Fruit fly (Drosophila melanogaster) whole organism: ENCODE measurements around the gene HDAC4.

Source experiments
- CG8478 ChIP-seq: fragments of >200 bp; optimal IDR thresholded peaks from 2 replicates; lab custom pipeline; 2018; ENCODE audit warnings: inconsistent platforms
- Dll ChIP-seq: fragments of >200 bp; optimal IDR thresholded peaks from 2 replicates; lab custom pipeline; 2017
- EcR ChIP-seq, 2 experiments: fragments of >200 bp; optimal IDR thresholded peaks; 2 replicates each; lab custom pipeline; 2017; ENCODE audit warnings: missing biosample characterization in 2 of 2, missing genetic modification characterization in 2 of 2, missing genetic modification reagents in 2 of 2
- pan ChIP-seq: fragments of >200 bp; optimal IDR thresholded peaks from 2 replicates; lab custom pipeline; 2017
- psq ChIP-seq: fragments of >200 bp; optimal IDR thresholded peaks from 2 replicates; lab custom pipeline; 2017
- usp ChIP-seq: fragments of >200 bp; optimal IDR thresholded peaks from 2 replicates; lab custom pipeline; 2017; ENCODE audit warnings: missing biosample characterization, missing genetic modification characterization, mixed read lengths

Gene HDAC4

DNA sequence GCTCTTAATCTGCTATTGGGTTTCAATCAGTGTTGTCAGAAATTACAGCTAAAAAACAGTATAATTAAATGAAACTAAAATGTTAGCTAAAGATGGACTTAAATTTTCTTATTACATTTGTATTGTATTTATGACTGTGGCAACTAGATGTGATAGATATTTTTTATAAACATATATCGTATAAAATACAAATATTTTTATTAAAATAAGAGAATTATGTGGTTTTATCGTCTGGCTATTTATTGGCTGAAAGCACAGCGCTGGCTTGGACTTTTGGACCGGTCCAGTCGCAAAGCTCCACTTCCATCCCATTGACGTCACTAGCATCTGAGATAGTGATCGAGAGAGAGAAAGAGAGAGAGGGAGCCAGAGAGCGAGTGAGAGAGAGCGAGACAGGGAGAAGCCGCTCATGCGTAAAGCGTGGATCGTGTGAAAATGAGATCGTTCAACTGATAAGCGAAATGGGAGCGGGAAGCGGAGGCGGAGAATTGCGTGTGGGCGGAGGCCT lies 34.0 kb upstream of the HDAC4 start:
- TF ChIP-seq Dll (lab: Kevin White, UChicago) (peak; percentile 65), EcR (GFP tag; optimal IDR thresholded peaks at IDR 0.05; lab: Kevin White, UChicago) (no peak)

DNA sequence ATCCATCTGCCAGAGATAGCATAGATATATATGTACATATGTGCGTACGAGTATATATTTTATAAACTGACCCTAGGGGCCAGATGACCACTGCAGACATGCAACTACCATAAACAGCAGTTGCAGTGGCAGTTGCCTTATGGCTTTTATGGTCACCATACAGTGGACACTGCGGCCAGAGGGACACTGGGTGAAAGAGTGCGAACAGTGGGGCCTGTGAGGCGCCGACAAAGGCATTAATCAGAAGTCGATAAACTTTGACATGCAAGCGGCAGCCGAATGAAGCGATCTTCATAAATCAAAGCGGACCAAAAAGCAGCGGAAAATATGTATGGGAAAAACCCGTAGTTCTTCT lies 30.0 kb upstream of the HDAC4 start:
- no peak for TF ChIP-seq CG8478
- no peak for TF ChIP-seq usp (GFP tag; lab: Kevin White, UChicago)
- no peak for TF ChIP-seq pan (lab: Kevin White, UChicago)
- no peak for TF ChIP-seq Dll (lab: Kevin White, UChicago)
- TF ChIP-seq EcR (GFP tag; optimal IDR thresholded peaks at IDR 0.05; lab: Kevin White, UChicago), result no peak
- TF ChIP-seq psq (lab: Kevin White, UChicago), result no peak

DNA sequence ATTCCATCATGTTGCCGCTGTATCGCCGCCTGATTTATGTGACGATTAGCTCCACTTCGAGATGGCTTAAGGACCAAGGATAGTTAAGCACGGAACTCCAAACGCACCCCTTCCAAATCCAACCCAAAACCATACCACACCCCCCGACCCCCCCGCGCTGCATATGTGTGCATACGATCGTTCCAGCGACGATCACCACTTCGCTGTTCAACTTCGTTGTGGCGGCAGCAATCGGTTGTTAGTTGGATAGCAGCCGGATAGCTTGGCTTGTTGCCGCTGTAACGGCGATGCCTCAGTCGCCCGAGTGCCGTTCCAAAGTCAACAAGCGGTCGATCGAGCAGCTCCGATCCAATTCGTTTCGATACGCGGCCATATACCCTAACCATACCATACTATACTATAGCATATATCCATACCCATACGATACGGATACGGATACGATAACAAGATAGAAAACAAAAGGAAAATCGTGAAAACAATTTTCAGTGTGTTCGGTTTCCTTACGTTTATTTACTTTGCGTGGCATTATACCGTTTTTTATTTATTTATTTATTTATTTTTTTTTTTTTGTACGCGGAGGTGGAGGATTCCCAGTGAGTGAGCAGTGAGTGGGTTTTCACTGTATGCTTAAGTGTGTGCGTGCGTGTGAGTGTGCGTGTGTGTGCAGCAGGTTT lies 29.5 kb upstream of the HDAC4 start:
- no peak for TF ChIP-seq usp (GFP tag; lab: Kevin White, UChicago)
- TF ChIP-seq psq (lab: Kevin White, UChicago), result no peak
- no peak for TF ChIP-seq pan (lab: Kevin White, UChicago)
- no peak for TF ChIP-seq CG8478
- TF ChIP-seq Dll (lab: Kevin White, UChicago), result no peak
- no peak for TF ChIP-seq EcR (GFP tag; optimal IDR thresholded peaks at IDR 0.05; lab: Kevin White, UChicago)

DNA sequence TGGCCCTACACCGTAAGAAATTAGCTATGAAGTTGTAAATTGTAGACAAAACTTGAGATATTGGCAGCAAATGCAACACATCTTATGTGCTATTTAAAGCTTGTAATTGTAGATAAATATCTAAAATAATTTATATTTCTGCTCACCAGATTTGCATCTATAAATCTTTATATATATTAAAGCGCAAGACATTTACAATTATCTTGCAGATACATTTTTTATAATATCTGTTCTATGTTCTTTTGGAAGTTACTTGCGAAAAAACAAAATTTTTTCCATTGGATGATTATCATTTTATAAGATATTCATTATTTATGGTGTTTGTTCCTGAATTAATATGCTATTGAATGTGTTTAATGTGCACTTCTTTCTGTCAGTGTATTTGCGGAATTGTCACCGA lies 28.9 kb upstream of the HDAC4 start:
- TF ChIP-seq pan (lab: Kevin White, UChicago) (no peak), usp (GFP tag; lab: Kevin White, UChicago) (no peak)

DNA sequence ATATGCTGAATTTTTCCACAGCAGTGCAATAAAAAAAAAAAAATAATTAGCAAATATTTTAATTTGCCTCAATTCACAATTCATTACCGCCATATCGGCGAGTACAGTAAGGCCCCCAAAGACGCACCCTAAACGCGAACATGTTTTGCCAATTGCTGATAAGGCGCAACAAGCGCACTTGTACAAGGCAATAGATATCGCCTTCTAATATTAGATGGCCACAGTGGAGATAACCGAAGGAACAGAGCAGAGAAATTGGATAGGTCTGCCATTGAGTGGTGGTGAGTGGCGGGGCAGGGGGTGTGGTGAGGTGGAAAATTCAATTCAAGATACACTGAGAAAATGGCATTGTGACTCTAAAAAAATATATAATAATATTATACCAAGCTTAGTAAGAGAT lies 27.7 kb upstream of the HDAC4 start:
- TF ChIP-seq psq (lab: Kevin White, UChicago) (no peak), usp (GFP tag; lab: Kevin White, UChicago) (no peak), Dll (lab: Kevin White, UChicago) (no peak), CG8478 (no peak), EcR (GFP tag; optimal IDR thresholded peaks at IDR 0.05; lab: Kevin White, UChicago) (no peak), pan (lab: Kevin White, UChicago) (no peak)

DNA sequence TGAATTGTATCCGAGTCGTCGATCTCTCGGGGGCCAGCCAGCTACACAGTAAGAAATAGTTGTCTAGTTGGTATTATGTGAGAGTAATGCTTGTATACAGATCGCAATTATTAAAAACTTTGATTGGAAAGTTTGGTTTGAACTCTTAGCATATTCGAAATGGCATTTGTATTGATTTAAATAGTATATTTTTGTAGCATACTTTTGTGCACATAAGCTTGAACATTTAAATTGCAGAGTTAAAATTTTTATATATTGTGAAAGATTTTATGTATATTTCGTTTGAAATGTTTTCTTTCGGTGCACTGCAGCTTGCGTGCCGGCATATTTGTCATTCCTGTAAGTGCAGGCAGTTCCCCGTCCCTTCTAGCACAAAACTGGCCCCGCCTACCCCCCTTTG lies 26.8 kb upstream of the HDAC4 start:
- TF ChIP-seq Dll (lab: Kevin White, UChicago) (no peak), pan (lab: Kevin White, UChicago) (no peak), EcR (GFP tag; optimal IDR thresholded peaks at IDR 0.05; lab: Kevin White, UChicago) (no peak), CG8478 (no peak), psq (lab: Kevin White, UChicago) (no peak), usp (GFP tag; lab: Kevin White, UChicago) (no peak)

DNA sequence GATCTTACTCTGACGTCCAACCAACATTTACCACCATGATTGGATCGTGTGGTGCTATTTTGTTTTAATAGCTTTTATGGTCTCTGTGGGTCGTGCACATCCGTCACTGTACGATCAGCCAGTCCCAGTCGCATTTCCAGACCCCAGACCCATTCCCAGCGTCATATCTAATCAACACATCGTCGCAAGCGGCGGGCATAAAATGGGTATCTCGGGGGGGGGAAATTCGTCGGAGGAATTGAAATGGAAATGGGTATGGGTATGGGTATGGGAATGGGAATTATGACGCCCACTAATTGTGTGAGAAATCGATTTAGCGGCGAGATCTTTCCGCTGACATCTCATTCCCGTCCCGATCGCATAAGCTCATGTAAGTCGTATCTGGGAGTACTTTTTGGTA lies 25.3 kb upstream of the HDAC4 start:
- TF ChIP-seq Dll (lab: Kevin White, UChicago) (no peak), usp (GFP tag; lab: Kevin White, UChicago) (no peak), pan (lab: Kevin White, UChicago) (no peak), EcR (GFP tag; optimal IDR thresholded peaks at IDR 0.05; lab: Kevin White, UChicago) (no peak), psq (lab: Kevin White, UChicago) (no peak), CG8478 (no peak)

DNA sequence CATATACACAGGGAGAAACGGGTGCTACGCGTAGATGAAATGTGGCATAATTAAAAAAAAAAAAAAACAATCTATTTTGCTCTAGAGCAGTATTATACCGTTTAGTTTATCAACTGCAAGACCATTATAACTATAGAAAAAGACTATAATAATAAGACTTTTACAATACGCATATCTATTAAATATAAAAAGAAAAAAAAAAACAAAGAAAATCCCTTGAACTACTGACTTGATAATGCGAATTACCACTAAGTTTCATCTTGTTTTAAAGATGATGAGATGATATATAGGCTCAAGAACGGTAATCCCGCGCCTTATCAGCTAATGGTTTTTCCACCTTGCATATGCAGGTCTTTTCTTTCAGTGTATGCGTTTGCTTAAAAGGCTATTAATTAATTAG lies 21.8 kb upstream of the HDAC4 start:
- TF ChIP-seq EcR (GFP tag; optimal IDR thresholded peaks at IDR 0.05; lab: Kevin White, UChicago), result no peak
- no peak for TF ChIP-seq psq (lab: Kevin White, UChicago)
- no peak for TF ChIP-seq Dll (lab: Kevin White, UChicago)
- no peak for TF ChIP-seq usp (GFP tag; lab: Kevin White, UChicago)
- TF ChIP-seq pan (lab: Kevin White, UChicago), result no peak
- no peak for TF ChIP-seq CG8478

DNA sequence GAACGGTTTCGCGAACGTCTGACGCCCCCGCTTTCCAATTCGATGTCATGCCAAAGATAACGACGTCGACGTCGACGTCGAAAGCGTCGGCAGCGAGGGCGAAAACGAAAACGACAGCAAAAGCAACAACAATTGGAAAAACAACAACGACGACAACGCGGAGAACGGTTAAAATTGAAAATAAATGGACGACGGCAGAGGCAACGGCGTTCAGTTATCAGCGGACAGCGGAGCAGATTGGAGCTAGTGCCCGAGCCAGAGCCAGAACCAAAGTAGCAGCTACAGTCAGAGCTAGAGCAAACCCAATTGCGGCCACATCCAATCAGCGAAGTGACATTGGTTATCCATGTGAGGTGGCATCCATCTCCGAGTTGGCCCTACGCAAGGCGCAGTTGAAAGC lies 19.9 kb upstream of the HDAC4 start:
- no peak for TF ChIP-seq CG8478
- no peak for TF ChIP-seq EcR (GFP tag; optimal IDR thresholded peaks at IDR 0.05; lab: Kevin White, UChicago)
- TF ChIP-seq pan (lab: Kevin White, UChicago), result no peak
- TF ChIP-seq Dll (lab: Kevin White, UChicago), result no peak
- no peak for TF ChIP-seq psq (lab: Kevin White, UChicago)
- no peak for TF ChIP-seq usp (GFP tag; lab: Kevin White, UChicago)

DNA sequence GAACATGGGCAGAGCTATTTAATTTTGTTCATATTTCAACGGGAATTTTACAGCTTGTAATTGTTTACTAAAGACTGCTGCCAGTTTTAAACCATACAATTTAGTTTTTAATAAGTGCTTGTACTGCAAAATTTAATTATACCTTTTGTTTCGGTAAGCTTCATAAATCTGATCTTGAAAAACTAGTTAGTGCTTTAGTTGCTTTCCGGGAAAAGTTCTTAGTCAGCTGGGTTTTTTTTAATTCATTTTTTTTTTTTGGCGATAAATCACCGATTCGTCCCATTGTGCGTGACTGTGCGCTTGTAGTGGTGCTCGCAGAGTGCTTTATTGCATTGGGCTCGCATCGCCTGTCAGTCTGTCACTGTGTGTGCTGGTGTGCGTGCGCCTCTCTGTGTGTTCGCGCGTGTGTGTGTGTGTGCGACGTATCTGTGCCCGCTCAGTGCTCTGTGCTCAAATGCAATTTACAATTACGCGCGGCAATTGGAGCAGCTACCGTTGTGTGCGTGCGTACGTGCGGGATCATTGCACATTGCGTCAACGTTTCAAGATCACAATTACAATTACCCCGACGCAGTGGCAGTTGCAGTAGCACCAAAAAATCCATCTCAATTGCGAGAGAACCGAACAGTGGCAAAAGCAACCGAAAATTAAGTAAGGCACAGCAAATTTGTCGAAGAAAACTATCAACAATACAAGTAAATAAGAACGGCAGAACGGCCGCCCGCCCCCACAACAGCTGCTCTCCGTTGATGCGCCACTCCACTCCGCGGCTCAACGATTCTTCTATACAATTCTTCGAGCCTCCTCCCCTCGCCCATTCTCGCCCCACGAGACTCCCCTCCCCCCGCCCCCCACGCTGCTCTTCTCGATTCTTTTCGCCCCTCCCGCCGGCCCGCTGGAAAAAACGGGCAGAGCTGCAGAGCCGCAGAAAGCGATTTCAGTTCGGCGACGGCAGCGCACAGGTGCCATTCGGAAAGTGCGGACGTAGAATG lies 18.5 kb upstream of the HDAC4 start:
- TF ChIP-seq EcR (GFP tag; optimal IDR thresholded peaks at IDR 0.05; lab: Kevin White, UChicago) (no peak), Dll (lab: Kevin White, UChicago) (no peak), usp (GFP tag; lab: Kevin White, UChicago) (no peak), CG8478 (no peak), pan (lab: Kevin White, UChicago) (no peak)

DNA sequence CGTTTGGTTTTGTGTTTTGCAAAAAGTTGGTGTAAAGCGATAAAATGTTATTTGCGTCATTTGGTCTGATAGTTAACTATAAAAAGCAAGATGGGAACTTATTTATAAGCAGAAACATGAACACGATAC lies 18.0 kb upstream of the HDAC4 start, which contains the start of gene IP3K2:
Gene IP3K2 (plus strand): TSS at position 107 of the 129 bp plus-strand sequence.
- TF ChIP-seq Dll (lab: Kevin White, UChicago), result no peak
- no peak for TF ChIP-seq usp (GFP tag; lab: Kevin White, UChicago)
- TF ChIP-seq CG8478, result no peak
- TF ChIP-seq pan (lab: Kevin White, UChicago), result no peak
- TF ChIP-seq psq (lab: Kevin White, UChicago), result no peak
- TF ChIP-seq EcR (GFP tag; optimal IDR thresholded peaks at IDR 0.05; lab: Kevin White, UChicago), result no peak
